Worm (Caenorhabditis elegans) whole organism, L4 larva: ENCODE results near the gene sur-5.

Source experiments
- F10B5.3 ChIP-seq: sonication (generic microtip); optimal IDR thresholded peaks from 2 replicates; lab custom pipeline; 2016; ENCODE audit warnings: mild to moderate bottlenecking, missing genetic modification characterization, missing compliant biosample characterization
- T26A8.4 ChIP-seq: fragments of 200-800 bp; sonication (Bioruptor generic); IDR thresholded peaks from 2 replicates; pipeline ENCODE4 v1.3.6; 2022; ENCODE audit warnings: missing genetic modification characterization, missing compliant biosample characterization
- ZK546.5 ChIP-seq, 2 experiments: sonication (generic microtip); optimal IDR thresholded peaks; 2 replicates each; lab custom pipeline; 2017; ENCODE audit warnings: missing biosample characterization in 2 of 2, missing genetic modification characterization in 2 of 2
- aha-1 ChIP-seq: fragments of 150-350 bp; peaks from one replicate; lab custom pipeline; 2014; ENCODE audit warnings: missing biosample characterization, missing genetic modification characterization
- aly-2 ChIP-seq: sonication (generic microtip); optimal IDR thresholded peaks from 2 replicates; lab custom pipeline; 2018; ENCODE audit warnings: missing biosample characterization, missing genetic modification characterization
- ama-1 ChIP-seq: fragments of 150-350 bp; optimal IDR thresholded peaks from 2 replicates; lab custom pipeline; 2014; ENCODE audit warnings: inconsistent platforms, mixed read lengths
- ceh-82 ChIP-seq: sonication (generic microtip); optimal IDR thresholded peaks from 2 replicates; lab custom pipeline; 2017; ENCODE audit warnings: missing biosample characterization, missing genetic modification characterization
- cey-2 ChIP-seq: sonication (generic microtip); optimal IDR thresholded peaks from 3 replicates; lab custom pipeline; 2017; ENCODE audit warnings: missing genetic modification characterization, mild to moderate bottlenecking, missing compliant biosample characterization, antibody characterized with exemption, borderline replicate concordance; ENCODE audit not compliant: insufficient read depth
- daf-16 ChIP-seq, 3 experiments: sonication (generic microtip); optimal IDR thresholded peaks; 2 replicates each; lab custom pipeline; 2016 to 2017; ENCODE audit warnings: missing genetic modification characterization in 3 of 3, missing genetic modification reagents in 3 of 3, mild to moderate bottlenecking in 2 of 3, missing compliant biosample characterization in 2 of 3, missing biosample characterization in 1 of 3, moderate library complexity in 1 of 3
- dmd-8 ChIP-seq: fragments of 200-800 bp; sonication (Bioruptor generic); IDR thresholded peaks from 2 replicates; pipeline ENCODE4 v1.3.6; 2022; ENCODE audit warnings: missing genetic modification characterization, missing compliant biosample characterization
- dmd-9 ChIP-seq: fragments of 200-800 bp; sonication (Bioruptor generic); IDR thresholded peaks from 2 replicates; pipeline ENCODE4 v1.3.6; 2022; ENCODE audit warnings: missing genetic modification reagents, missing genetic modification characterization, missing compliant biosample characterization
- fkh-10 ChIP-seq: fragments of 150-350 bp; optimal IDR thresholded peaks from 2 replicates; lab custom pipeline; 2014; ENCODE audit warnings: missing biosample characterization, missing genetic modification reagents, missing genetic modification characterization
- fos-1 ChIP-seq: fragments of 150-350 bp; optimal IDR thresholded peaks from 2 replicates; lab custom pipeline; 2014; ENCODE audit warnings: missing biosample characterization, missing genetic modification characterization
- hif-1 ChIP-seq, 2 experiments: sonication (generic microtip); optimal IDR thresholded peaks; 2 replicates each; lab custom pipeline; 2016 to 2017; ENCODE audit warnings: missing compliant biosample characterization in 2 of 2, missing genetic modification characterization in 2 of 2, missing genetic modification reagents in 2 of 2, missing genotype in 2 of 2, mild to moderate bottlenecking in 1 of 2
- hlh-30 ChIP-seq: sonication (generic microtip); optimal IDR thresholded peaks from 2 replicates; lab custom pipeline; 2017; ENCODE audit warnings: antibody characterized with exemption, mild to moderate bottlenecking, missing genetic modification characterization, missing compliant biosample characterization; ENCODE audit not compliant: insufficient read depth
- jun-1 ChIP-seq: fragments of 150-350 bp; optimal IDR thresholded peaks from 2 replicates; lab custom pipeline; 2014; ENCODE audit warnings: missing biosample characterization, missing genetic modification reagents, missing genetic modification characterization
- lin-1 ChIP-seq: fragments of 200-800 bp; sonication (Bioruptor generic); IDR thresholded peaks from 2 replicates; pipeline ENCODE4 v1.3.6; 2022; ENCODE audit warnings: missing genetic modification reagents, missing genetic modification characterization, missing compliant biosample characterization
- lin-38 ChIP-seq: fragments of 200-800 bp; sonication (Bioruptor generic); IDR thresholded peaks from 2 replicates; pipeline ENCODE4 v1.3.6; 2022; ENCODE audit warnings: missing genetic modification reagents, missing genetic modification characterization, missing compliant biosample characterization
- mdl-1 ChIP-seq, 2 experiments: fragments of 150-350 bp in 1 of 2; sonication (generic microtip) in 1 of 2; optimal IDR thresholded peaks; 2 replicates each; lab custom pipeline; 2014 to 2017; ENCODE audit warnings: missing biosample characterization in 2 of 2, missing genetic modification characterization in 2 of 2
- mxl-2 ChIP-seq: fragments of 200-800 bp; sonication (Bioruptor generic); conservative IDR thresholded peaks from 2 replicates; pipeline ENCODE4 v1.3.6; 2022; ENCODE audit warnings: missing genetic modification reagents, missing genetic modification characterization, missing compliant biosample characterization
- mxl-3 ChIP-seq: fragments of 200-800 bp; sonication (Bioruptor generic); optimal IDR thresholded peaks from 2 replicates; lab custom pipeline; 2018; ENCODE audit warnings: mild to moderate bottlenecking, missing genetic modification characterization, missing compliant biosample characterization
- nhr-76 ChIP-seq: fragments of 150-350 bp; optimal IDR thresholded peaks from 2 replicates; lab custom pipeline; 2014; ENCODE audit warnings: missing biosample characterization, missing genetic modification characterization
- pha-4 ChIP-seq, 2 experiments: fragments of 150-350 bp in 1 of 2; fragments of 200-800 bp in 1 of 2; sonication (Bioruptor generic) in 1 of 2; IDR thresholded peaks in 1 of 2; optimal IDR thresholded peaks in 1 of 2; 2 replicates each; pipeline versions ENCODE4 v1.3.6 to Lab custom; 2014 to 2022; ENCODE audit warnings: missing genetic modification characterization in 2 of 2, missing genetic modification reagents in 2 of 2, missing biosample characterization in 1 of 2, missing compliant biosample characterization in 1 of 2
- saeg-2 ChIP-seq: fragments of 200-800 bp; sonication (Bioruptor generic); IDR thresholded peaks from 2 replicates; pipeline ENCODE4 v1.3.6; 2022; ENCODE audit warnings: missing genetic modification reagents, missing genetic modification characterization, missing compliant biosample characterization
- set-16 ChIP-seq: fragments of 200-800 bp; sonication (Bioruptor generic); IDR thresholded peaks from 2 replicates; pipeline ENCODE4 v1.3.6; 2022; ENCODE audit warnings: missing genetic modification reagents, missing genetic modification characterization, missing compliant biosample characterization
- skn-1 ChIP-seq: fragments of 150-350 bp; optimal IDR thresholded peaks from 2 replicates; lab custom pipeline; 2014; ENCODE audit warnings: missing biosample characterization, missing genetic modification characterization
- snpc-1.2 ChIP-seq: fragments of 200-800 bp; sonication (Bioruptor generic); IDR thresholded peaks from 2 replicates; pipeline ENCODE4 v1.3.6; 2022; ENCODE audit warnings: missing genetic modification reagents, missing genetic modification characterization, missing compliant biosample characterization
- spr-3 ChIP-seq: fragments of 200-800 bp; sonication (Bioruptor generic); optimal IDR thresholded peaks from 2 replicates; lab custom pipeline; 2018; ENCODE audit warnings: mild to moderate bottlenecking, missing genetic modification characterization, missing compliant biosample characterization
- tag-97 ChIP-seq: fragments of 200-800 bp; sonication (Bioruptor generic); IDR thresholded peaks from 2 replicates; pipeline ENCODE4 v1.3.6; 2022; ENCODE audit warnings: missing genetic modification characterization, missing compliant biosample characterization
- tra-1 ChIP-seq: fragments of 200-800 bp; sonication (Bioruptor generic); IDR thresholded peaks from 2 replicates; pipeline ENCODE4 v1.3.6; 2022; ENCODE audit warnings: missing genetic modification reagents, missing genetic modification characterization, missing compliant biosample characterization
- unc-130 ChIP-seq: sonication (generic microtip); optimal IDR thresholded peaks from 2 replicates; lab custom pipeline; 2016; ENCODE audit warnings: missing genetic modification reagents, missing genetic modification characterization, missing compliant biosample characterization
- unc-62 ChIP-seq, 3 experiments: fragments of 150-350 bp in 1 of 3; sonication (generic microtip); optimal IDR thresholded peaks in 2 of 3; peaks in 1 of 3; 1 replicate in 1 of 3; 2 replicates in 2 of 3; lab custom pipeline; 2014 to 2017; ENCODE audit warnings: missing biosample characterization in 3 of 3, missing genetic modification characterization in 3 of 3, missing genetic modification reagents in 3 of 3, missing genotype in 1 of 3
- zip-11 ChIP-seq: fragments of 200-800 bp; sonication (Bioruptor generic); IDR thresholded peaks from 2 replicates; pipeline ENCODE4 v1.3.6; 2022; ENCODE audit warnings: missing genetic modification characterization, missing compliant biosample characterization

Gene sur-5

ce11 chrX:7279671-7280389 is 25.5 kb downstream of the sur-5 start, which contains the start of gene unc-10:
TSS of gene unc-10 (minus strand) at chrX:7280322.
- peak; percentile 34 for TF ChIP-seq aha-1
- TF ChIP-seq mxl-3 (GFP tag; lab: Kevin White, UChicago) = no peak
- TF ChIP-seq fkh-10 (GFP tag; lab: Kevin White, UChicago) = no peak
- peak; percentile 76 for TF ChIP-seq set-16 (GFP tag; lab: Robert Waterston, UW)
- no peak for TF ChIP-seq nhr-76
- TF ChIP-seq unc-62 (GFP tag; optimal IDR thresholded peaks at IDR 0.05 in 1 of 2; lab: Kevin White, UChicago) = peak in 1 of 2 experiments; percentile 95
- TF ChIP-seq unc-62 (tag; optimal IDR thresholded peaks at IDR 0.05; lab: Kevin White, UChicago) = no peak

- no peak for TF ChIP-seq mxl-2
- TF ChIP-seq lin-38 (GFP tag; lab: Robert Waterston, UW) = no peak
- TF ChIP-seq unc-62 (GFP tag; optimal IDR thresholded peaks at IDR 0.05 in 1 of 2; lab: Kevin White, UChicago) = peak in 1 of 2 experiments; percentile 95
- no peak for TF ChIP-seq unc-62 (tag; optimal IDR thresholded peaks at IDR 0.05; lab: Kevin White, UChicago)
Measured at ce11 chrX:7278095-7278494, 27.3 kb downstream of the sur-5 start.

ce11 chrX:7271968-7272367 is 33.4 kb downstream of the sur-5 start, which contains the start of gene F46H5.11:
TSS of gene F46H5.11 (minus strand) at chrX:7272068.
- no peak for TF ChIP-seq F10B5.3 (tag; lab: Kevin White, UChicago)
- TF ChIP-seq tra-1 = no peak
- no peak for TF ChIP-seq unc-130 (GFP tag; lab: Kevin White, UChicago)
- no peak for TF ChIP-seq lin-1 (GFP tag; lab: Robert Waterston, UW)
- TF ChIP-seq fos-1 (tag; lab: Kevin White, UChicago) = no peak
- no peak for TF ChIP-seq T26A8.4 (GFP tag; lab: Robert Waterston, UW)
- no peak for TF ChIP-seq aly-2
- TF ChIP-seq mxl-3 (GFP tag; lab: Kevin White, UChicago) = no peak
- no peak for TF ChIP-seq ceh-82 (tag; lab: Kevin White, UChicago)
- TF ChIP-seq cey-2 = no peak
- no peak for TF ChIP-seq fkh-10 (GFP tag; lab: Kevin White, UChicago)
- no peak for TF ChIP-seq skn-1

- TF ChIP-seq hif-1 (tag; optimal IDR thresholded peaks at IDR 0.05; lab: Kevin White, UChicago) (no peak), zip-11 (GFP tag; lab: Robert Waterston, UW) (no peak), hlh-30 (no peak), daf-16 (GFP tag; optimal IDR thresholded peaks at IDR 0.05; lab: Kevin White, UChicago) (no peak), daf-16 (tag; optimal IDR thresholded peaks at IDR 0.05; lab: Kevin White, UChicago) (no peak), tag-97 (GFP tag; lab: Robert Waterston, UW) (no peak), set-16 (GFP tag; lab: Robert Waterston, UW) (0 out of 2 replicates have a peak, but pooled peaks have one; percentile 38)
Measured at ce11 chrX:7269379-7269778, 36.0 kb downstream of the sur-5 start, which contains the start of gene grd-7. TSS of gene grd-7 (minus strand) at chrX:7269479.

- TF ChIP-seq set-16 (GFP tag; lab: Robert Waterston, UW) = peak; percentile 92
- no peak for TF ChIP-seq spr-3 (GFP tag; lab: Kevin White, UChicago)
Measured at ce11 chrX:7268965-7269364, 36.4 kb downstream of the sur-5 start.

- TF ChIP-seq ZK546.5 (tag; optimal IDR thresholded peaks at IDR 0.05; lab: Kevin White, UChicago) (no peak), mdl-1 (tag; optimal IDR thresholded peaks at IDR 0.05; lab: Kevin White, UChicago) (no peak), cey-2 (no peak), ama-1 (no peak), pha-4 (GFP tag; IDR thresholded peaks at IDR 0.05; lab: Robert Waterston, UW) (no peak), pha-4 (tag; optimal IDR thresholded peaks at IDR 0.05; lab: Kevin White, UChicago) (no peak), jun-1 (tag; lab: Kevin White, UChicago) (no peak), saeg-2 (GFP tag; lab: Robert Waterston, UW) (no peak), dmd-9 (GFP tag; lab: Robert Waterston, UW) (no peak), dmd-8 (GFP tag; lab: Robert Waterston, UW) (no peak), snpc-1.2 (GFP tag; lab: Robert Waterston, UW) (no peak)
Measured at ce11 chrX:7265348-7265747, 40.0 kb downstream of the sur-5 start, which contains the start of gene F46H5.2. TSS of gene F46H5.2 (plus strand) at chrX:7265648.
